Worm (Caenorhabditis elegans) whole organism, L4 larva: ENCODE measurements around the gene msh-5.
A peak's percentile ranks its signal among the peaks of the same experiment; 100 is the strongest.
"Not testable (repeated sequence)": the region's sequence is repeated elsewhere in the genome, so short reads cannot be mapped to it uniquely, and the experiment has no call there.

ENCODE experiments used
- D1046.2 ChIP-seq: fragments of 200-800 bp; sonication (Bioruptor generic); IDR thresholded peaks from 2 replicates; pipeline ENCODE4 v1.3.6; 2022; ENCODE audit warnings: missing genetic modification characterization, missing compliant biosample characterization
- F26F4.8 ChIP-seq: fragments of 200-800 bp; sonication (Bioruptor generic); conservative IDR thresholded peaks from 2 replicates; pipeline ENCODE4 v1.3.6; 2022; ENCODE audit warnings: missing genetic modification characterization, missing compliant biosample characterization
- F44E2.7 ChIP-seq: fragments of 200-800 bp; sonication (Bioruptor generic); IDR thresholded peaks from 2 replicates; pipeline ENCODE4 v2.1.2; 2022; ENCODE audit warnings: missing genetic modification characterization, missing compliant biosample characterization
- T26A8.4 ChIP-seq: fragments of 200-800 bp; sonication (Bioruptor generic); IDR thresholded peaks from 2 replicates; pipeline ENCODE4 v1.3.6; 2022; ENCODE audit warnings: missing genetic modification characterization, missing compliant biosample characterization
- Y105C5A.15 ChIP-seq: fragments of 200-800 bp; sonication (Bioruptor generic); IDR thresholded peaks from 2 replicates; pipeline ENCODE4 v1.3.6; 2022; ENCODE audit warnings: missing genetic modification characterization, missing compliant biosample characterization
- Y48G9A.11 ChIP-seq: fragments of 200-800 bp; sonication (Bioruptor generic); IDR thresholded peaks from 2 replicates; pipeline ENCODE4 v1.3.6; 2022; ENCODE audit warnings: missing genetic modification reagents, missing genetic modification characterization, missing compliant biosample characterization
- Y75B8A.6 ChIP-seq: fragments of 200-800 bp; sonication (Bioruptor generic); IDR thresholded peaks from 2 replicates; pipeline ENCODE4 v1.3.6; 2022; ENCODE audit warnings: missing genetic modification reagents, missing genetic modification characterization, missing compliant biosample characterization
- ZK337.2 ChIP-seq: fragments of 200-800 bp; sonication (Bioruptor generic); IDR thresholded peaks from 2 replicates; pipeline ENCODE4 v1.3.6; 2022; ENCODE audit warnings: missing genetic modification reagents, missing genetic modification characterization, missing compliant biosample characterization
- aha-1 ChIP-seq: fragments of 150-350 bp; peaks from one replicate; lab custom pipeline; 2014; ENCODE audit warnings: missing biosample characterization, missing genetic modification characterization
- arid-1 ChIP-seq: fragments of 200-800 bp; sonication (Bioruptor generic); conservative IDR thresholded peaks from 2 replicates; pipeline ENCODE4 v1.3.6; 2022; ENCODE audit warnings: missing genetic modification reagents, missing genetic modification characterization, missing compliant biosample characterization
- ceh-32 ChIP-seq: sonication (generic microtip); optimal IDR thresholded peaks from 2 replicates; lab custom pipeline; 2016; ENCODE audit warnings: mild to moderate bottlenecking, missing genetic modification characterization, missing compliant biosample characterization; ENCODE audit not compliant: poor library complexity
- ceh-44 ChIP-seq: fragments of 200-800 bp; sonication (Bioruptor generic); IDR thresholded peaks from 2 replicates; pipeline ENCODE4 v1.3.6; 2022; ENCODE audit warnings: missing genetic modification reagents, missing genetic modification characterization, missing compliant biosample characterization
- ctbp-1 ChIP-seq: fragments of 200-800 bp; sonication (Bioruptor generic); IDR thresholded peaks from 2 replicates; pipeline ENCODE4 v1.3.6; 2022; ENCODE audit warnings: missing genetic modification reagents, missing genetic modification characterization, missing compliant biosample characterization
- dmd-6 ChIP-seq: fragments of 200-800 bp; sonication (Bioruptor generic); IDR thresholded peaks from 2 replicates; pipeline ENCODE4 v1.3.6; 2022; ENCODE audit warnings: missing genetic modification reagents, missing genetic modification characterization, missing compliant biosample characterization
- dmd-8 ChIP-seq: fragments of 200-800 bp; sonication (Bioruptor generic); IDR thresholded peaks from 2 replicates; pipeline ENCODE4 v1.3.6; 2022; ENCODE audit warnings: missing genetic modification characterization, missing compliant biosample characterization
- egl-43 ChIP-seq: fragments of 200-800 bp; sonication (Bioruptor generic); IDR thresholded peaks from 2 replicates; pipeline ENCODE4 v1.3.6; 2022; ENCODE audit warnings: missing genetic modification reagents, missing genetic modification characterization, missing compliant biosample characterization
- hlh-11 ChIP-seq: fragments of 200-800 bp; sonication (Bioruptor generic); optimal IDR thresholded peaks from 2 replicates; lab custom pipeline; 2018; ENCODE audit warnings: mild to moderate bottlenecking, missing genetic modification characterization, missing compliant biosample characterization
- hmg-1.1 ChIP-seq: fragments of 200-800 bp; sonication (Bioruptor generic); IDR thresholded peaks from 2 replicates; pipeline ENCODE4 v1.3.6; 2022; ENCODE audit warnings: missing genetic modification reagents, missing genetic modification characterization, missing compliant biosample characterization
- lim-7 ChIP-seq: fragments of 200-800 bp; sonication (Bioruptor generic); IDR thresholded peaks from 2 replicates; pipeline ENCODE4 v1.3.6; 2022; ENCODE audit warnings: missing genetic modification characterization, missing compliant biosample characterization
- lin-1 ChIP-seq: fragments of 200-800 bp; sonication (Bioruptor generic); IDR thresholded peaks from 2 replicates; pipeline ENCODE4 v1.3.6; 2022; ENCODE audit warnings: missing genetic modification reagents, missing genetic modification characterization, missing compliant biosample characterization
- lin-38 ChIP-seq: fragments of 200-800 bp; sonication (Bioruptor generic); IDR thresholded peaks from 2 replicates; pipeline ENCODE4 v1.3.6; 2022; ENCODE audit warnings: missing genetic modification reagents, missing genetic modification characterization, missing compliant biosample characterization
- madf-5 ChIP-seq, 2 experiments: fragments of 200-800 bp; sonication (Bioruptor generic); IDR thresholded peaks; 2 replicates each; pipeline ENCODE4 v1.3.6; 2022; ENCODE audit warnings: missing compliant biosample characterization in 2 of 2, missing genetic modification characterization in 2 of 2
- madf-9 ChIP-seq: fragments of 200-800 bp; sonication (Bioruptor generic); conservative IDR thresholded peaks from 2 replicates; pipeline ENCODE4 v1.3.6; 2022; ENCODE audit warnings: missing genetic modification reagents, missing genetic modification characterization, missing compliant biosample characterization
- mdt-29 ChIP-seq: fragments of 200-800 bp; sonication (Bioruptor generic); IDR thresholded peaks from 2 replicates; pipeline ENCODE4 v1.3.6; 2022; ENCODE audit warnings: missing genetic modification reagents, missing genetic modification characterization, missing compliant biosample characterization
- mes-2 ChIP-seq: sonication (generic microtip); optimal IDR thresholded peaks from 2 replicates; lab custom pipeline; 2016; ENCODE audit warnings: missing genotype, mild to moderate bottlenecking, missing genetic modification characterization, missing compliant biosample characterization; ENCODE audit not compliant: poor library complexity, severe bottlenecking
- nhr-11 ChIP-seq: fragments of 150-350 bp; optimal IDR thresholded peaks from 2 replicates; lab custom pipeline; 2014; ENCODE audit warnings: missing biosample characterization, missing genetic modification characterization
- pha-4 ChIP-seq, 2 experiments: fragments of 150-350 bp in 1 of 2; fragments of 200-800 bp in 1 of 2; sonication (Bioruptor generic) in 1 of 2; IDR thresholded peaks in 1 of 2; optimal IDR thresholded peaks in 1 of 2; 2 replicates each; pipeline versions ENCODE4 v1.3.6 to Lab custom; 2014 to 2022; ENCODE audit warnings: missing genetic modification characterization in 2 of 2, missing genetic modification reagents in 2 of 2, missing biosample characterization in 1 of 2, missing compliant biosample characterization in 1 of 2
- php-3 ChIP-seq: fragments of 200-800 bp; sonication (Bioruptor generic); IDR thresholded peaks from 2 replicates; pipeline ENCODE4 v1.3.6; 2022; ENCODE audit warnings: missing genetic modification reagents, missing genetic modification characterization, missing compliant biosample characterization
- saeg-2 ChIP-seq: fragments of 200-800 bp; sonication (Bioruptor generic); IDR thresholded peaks from 2 replicates; pipeline ENCODE4 v1.3.6; 2022; ENCODE audit warnings: missing genetic modification reagents, missing genetic modification characterization, missing compliant biosample characterization
- snpc-1.2 ChIP-seq: fragments of 200-800 bp; sonication (Bioruptor generic); IDR thresholded peaks from 2 replicates; pipeline ENCODE4 v1.3.6; 2022; ENCODE audit warnings: missing genetic modification reagents, missing genetic modification characterization, missing compliant biosample characterization
- tra-1 ChIP-seq: fragments of 200-800 bp; sonication (Bioruptor generic); IDR thresholded peaks from 2 replicates; pipeline ENCODE4 v1.3.6; 2022; ENCODE audit warnings: missing genetic modification reagents, missing genetic modification characterization, missing compliant biosample characterization
- vab-7 ChIP-seq: fragments of 200-800 bp; sonication (Bioruptor generic); IDR thresholded peaks from 2 replicates; pipeline ENCODE4 v1.3.6; 2022; ENCODE audit warnings: missing genetic modification reagents, missing genetic modification characterization, missing compliant biosample characterization
- zfp-3 ChIP-seq: fragments of 200-800 bp; sonication (Bioruptor generic); conservative IDR thresholded peaks from 2 replicates; pipeline ENCODE4 v1.3.6; 2022; ENCODE audit warnings: missing genetic modification reagents, missing genetic modification characterization, missing compliant biosample characterization

The msh-5 gene

DNA sequence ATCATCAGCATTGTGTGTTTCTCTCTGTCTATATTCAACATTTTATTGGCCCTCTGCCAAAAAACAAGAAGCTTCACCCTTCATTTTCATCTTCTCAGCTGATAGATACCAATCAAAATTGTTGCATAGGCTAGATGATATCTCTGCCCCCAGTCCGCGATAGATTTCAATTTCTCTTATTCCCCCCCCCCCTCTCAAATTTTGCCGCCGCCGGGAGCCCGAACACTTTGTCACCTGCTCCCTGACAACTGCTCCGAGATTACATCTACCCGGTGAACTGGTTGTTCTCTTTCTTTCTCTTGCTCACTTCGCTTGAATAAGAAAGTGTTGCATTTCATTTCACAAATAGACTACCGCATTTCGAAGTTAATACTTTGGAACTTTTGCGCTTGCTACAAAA is 29.0 kb upstream of the msh-5 start:
- TF ChIP-seq nhr-11 (tag; lab: Kevin White, UChicago) (peak; percentile 10), aha-1 (no peak), hlh-11 (tag; lab: Kevin White, UChicago) (peak; percentile 2)

DNA sequence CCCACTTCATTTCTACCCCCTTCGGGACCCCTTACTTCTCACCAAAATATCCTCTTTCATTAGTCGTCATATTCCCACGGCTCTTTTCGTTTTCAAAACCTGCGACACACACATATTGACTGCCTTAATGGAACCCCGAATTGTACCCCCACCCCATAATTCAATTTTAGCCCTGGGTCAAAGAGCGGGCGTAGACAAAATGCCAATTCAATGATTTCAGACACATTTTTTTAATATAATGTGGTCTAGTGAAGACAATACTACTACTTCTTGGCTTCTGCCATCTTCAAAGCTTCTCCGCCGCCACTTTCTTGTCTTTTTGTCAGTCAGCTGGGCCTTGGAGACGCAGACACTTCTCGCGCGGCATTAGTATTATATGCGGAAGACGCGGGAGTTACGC is 27.3 kb upstream of the msh-5 start:
- TF ChIP-seq ceh-32 (tag; lab: Kevin White, UChicago) (no peak), egl-43 (GFP tag; lab: Robert Waterston, UW) (0 out of 2 replicates have a peak, but pooled peaks have one; percentile 33), pha-4 (GFP tag; IDR thresholded peaks at IDR 0.05; lab: Robert Waterston, UW) (0 out of 2 replicates have a peak, but pooled peaks have one; percentile 21), pha-4 (tag; optimal IDR thresholded peaks at IDR 0.05; lab: Kevin White, UChicago) (no peak)

- TF ChIP-seq egl-43 (GFP tag; lab: Robert Waterston, UW) = peak; percentile 87
- TF ChIP-seq D1046.2 (GFP tag; lab: Robert Waterston, UW) = peak; percentile 44; the same call in 1 of the 2 replicates
- TF ChIP-seq Y48G9A.11 (GFP tag; lab: Robert Waterston, UW) = peak; percentile 64
- peak; percentile 53; the same call in 1 of the 2 replicates for TF ChIP-seq ctbp-1
- peak; percentile 82 for TF ChIP-seq dmd-8 (GFP tag; lab: Robert Waterston, UW)
- TF ChIP-seq Y75B8A.6 (GFP tag; lab: Robert Waterston, UW) = 0 out of 2 replicates have a peak, but pooled peaks have one; percentile 68
- peak; percentile 56; the same call in 1 of the 2 replicates for TF ChIP-seq lin-1 (GFP tag; lab: Robert Waterston, UW)
- peak; percentile 76 for TF ChIP-seq lin-38 (GFP tag; lab: Robert Waterston, UW)
- TF ChIP-seq madf-9 (GFP tag; lab: Robert Waterston, UW) = peak; percentile 69
- 0 out of 2 replicates have a peak, but pooled peaks have one; percentile 58 for TF ChIP-seq ceh-44
- TF ChIP-seq ZK337.2 (GFP tag; lab: Robert Waterston, UW) = 0 out of 2 replicates have a peak, but pooled peaks have one; percentile 12
- TF ChIP-seq php-3 (GFP tag; lab: Robert Waterston, UW) = 0 out of 2 replicates have a peak, but pooled peaks have one; percentile 9
- peak; percentile 47; the same call in 1 of the 2 replicates for TF ChIP-seq tra-1 (GFP tag; lab: Robert Waterston, UW)
- TF ChIP-seq mdt-29 (GFP tag; lab: Robert Waterston, UW) = peak; percentile 63; the same call in 1 of the 2 replicates
- peak; percentile 81; the same call in 1 of the 2 replicates for TF ChIP-seq F44E2.7 (GFP tag; lab: Robert Waterston, UW)
- TF ChIP-seq saeg-2 (GFP tag; lab: Robert Waterston, UW) = 0 out of 2 replicates have a peak, but pooled peaks have one; percentile 41
- peak; percentile 92 for TF ChIP-seq lim-7 (GFP tag; lab: Robert Waterston, UW)
- 0 out of 2 replicates have a peak, but pooled peaks have one; percentile 10 for TF ChIP-seq dmd-6 (GFP tag; lab: Robert Waterston, UW)
- TF ChIP-seq hmg-1.1 = peak; percentile 39; the same call in 1 of the 2 replicates
- peak; percentile 91 for TF ChIP-seq F26F4.8 (GFP tag; lab: Robert Waterston, UW)
- peak; percentile 87 for TF ChIP-seq snpc-1.2 (GFP tag; lab: Robert Waterston, UW)
- peak; percentile 18 for TF ChIP-seq mes-2
- peak; percentile 59 for TF ChIP-seq T26A8.4 (GFP tag; lab: Robert Waterston, UW)
- peak; percentile 85 for TF ChIP-seq vab-7 (GFP tag; lab: Robert Waterston, UW)
- peak; percentile 88 for TF ChIP-seq arid-1 (GFP tag; lab: Robert Waterston, UW)
- TF ChIP-seq pha-4 (GFP tag; IDR thresholded peaks at IDR 0.05; lab: Robert Waterston, UW) = peak; percentile 76
- not testable (repeated sequence) for TF ChIP-seq pha-4 (tag; optimal IDR thresholded peaks at IDR 0.05; lab: Kevin White, UChicago)
- TF ChIP-seq Y105C5A.15 (GFP tag; lab: Robert Waterston, UW) = peak; percentile 71; the same call in 1 of the 2 replicates
- peak; percentile 27; the same call in 1 of the 2 replicates for TF ChIP-seq zfp-3 (GFP tag; lab: Robert Waterston, UW)
- TF ChIP-seq madf-5 (GFP tag; IDR thresholded peaks at IDR 0.05; lab: Robert Waterston, UW) = peak; percentile 76 to 82; a peak in 1 of 4 replicates
These were observed 14.2 kb upstream of the msh-5 start for ce11 chrIV:13140792-13141191.
